Worm (Caenorhabditis elegans): ENCODE results near the gene pde-12.

- TF ChIP-seq unc-130 (GFP tag; optimal IDR thresholded peaks at IDR 0.05): no peak
- TF ChIP-seq unc-62 (GFP tag; optimal IDR thresholded peaks at IDR 0.05): no peak
- TF ChIP-seq F52B5.7 (tag; optimal IDR thresholded peaks at IDR 0.05): no peak
Measured at ce11 chrIII:10819257-10819656, 25.6 kb downstream of the pde-12 start.

Data from whole organism, young adult.